Fruit fly (Drosophila melanogaster): ENCODE measurements around the gene mts.

- TF ChIP-seq CG32006 (GFP tag; optimal IDR thresholded peaks at IDR 0.05) (no peak), CG9139 (GFP tag; optimal IDR thresholded peaks at IDR 0.05) (no peak), CG11762 (GFP tag; optimal IDR thresholded peaks at IDR 0.05; ENCODE audit: insufficient read depth) (no peak), fd85E (GFP tag; optimal IDR thresholded peaks at IDR 0.05) (no peak), CG4318 (GFP tag; optimal IDR thresholded peaks at IDR 0.05) (no peak), CG31627 (GFP tag; optimal IDR thresholded peaks at IDR 0.05) (no peak)
These were observed 27.7 kb downstream of the mts start, which contains the start of gene CG14535 for dm6 chr2L:7855108-7855507.
